Fruit fly (Drosophila melanogaster) whole organism, embryonic: ENCODE data around the gene Ifrd1.

Source experiments
- CG10543 ChIP-seq: fragments of 200-800 bp; sonication (Bioruptor generic); optimal IDR thresholded peaks from 3 replicates; lab custom pipeline; 2017; ENCODE audit warnings: missing biosample characterization, mild to moderate bottlenecking, missing genetic modification characterization, moderate library complexity
- NK7.1 ChIP-seq: fragments of 200-800 bp; sonication (Bioruptor generic); optimal IDR thresholded peaks from 3 replicates; lab custom pipeline; 2016; ENCODE audit warnings: missing biosample characterization, missing genetic modification characterization

DNA sequence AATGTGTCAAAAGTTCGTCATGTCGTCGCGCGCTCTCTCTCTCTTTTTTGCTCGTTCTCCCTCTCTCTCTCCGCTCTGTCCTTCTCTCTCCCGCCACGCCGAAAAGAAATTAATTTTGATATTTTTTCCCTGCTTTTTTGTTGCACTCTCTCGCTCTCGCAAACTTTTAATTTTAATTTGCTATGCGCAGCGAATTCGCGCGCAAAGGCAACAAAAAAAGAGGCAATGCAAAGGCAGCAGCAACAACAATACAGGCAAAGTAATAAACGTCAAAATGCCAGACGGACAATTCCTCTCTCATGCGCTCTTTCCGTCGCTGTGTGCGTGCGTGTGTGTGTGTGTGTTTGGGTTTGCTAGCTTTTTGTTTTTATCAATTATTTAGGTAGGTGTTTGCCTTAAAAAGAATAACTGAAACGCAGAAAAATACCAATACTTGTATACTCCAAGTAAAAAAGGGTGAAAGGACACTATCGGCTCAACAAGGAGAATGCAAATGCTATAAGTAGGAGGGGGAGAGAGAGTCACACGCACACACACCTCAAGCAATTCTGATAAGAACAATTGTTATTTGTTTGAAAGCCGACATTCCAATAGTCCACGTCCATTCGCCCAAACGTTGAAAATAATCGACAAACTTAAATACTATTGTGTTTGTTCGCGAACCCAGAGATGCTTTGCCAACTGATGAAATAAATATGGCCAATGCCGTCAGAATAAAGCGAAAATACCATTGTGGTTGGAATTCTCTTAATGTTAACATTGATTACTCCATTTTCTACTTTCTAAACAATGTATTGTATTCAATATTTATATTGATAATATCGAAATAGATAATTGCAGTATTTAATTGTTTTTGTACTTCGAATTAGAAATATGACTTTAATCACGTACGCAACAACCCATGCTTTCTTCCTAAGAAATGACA, 12.6 kb upstream of the Ifrd1 start:
- TF ChIP-seq NK7.1 (GFP tag; lab: Kevin White, UChicago) (no peak), CG10543 (GFP tag; lab: Kevin White, UChicago) (no peak)
